Worm (Caenorhabditis elegans) whole organism, L1 larva: ENCODE measurements around the gene H38K22.9.

Source experiments
- dsc-1 ChIP-seq: sonication (generic microtip); optimal IDR thresholded peaks from 2 replicates; lab custom pipeline; 2016; ENCODE audit warnings: mild to moderate bottlenecking, missing genetic modification characterization, missing compliant biosample characterization
- efl-1 ChIP-seq, 4 experiments: fragments of 150-350 bp; optimal IDR thresholded peaks in 3 of 4; peaks in 1 of 4; 1 replicate in 1 of 4; 2 replicates in 3 of 4; lab custom pipeline; 2014; ENCODE audit warnings: missing biosample characterization in 2 of 4, missing genetic modification characterization in 2 of 4, missing genetic modification reagents in 2 of 4
- elt-2 ChIP-seq: sonication (generic microtip); optimal IDR thresholded peaks from 2 replicates; lab custom pipeline; 2016; ENCODE audit warnings: missing genetic modification characterization, mild to moderate bottlenecking, inconsistent platforms, missing compliant biosample characterization, missing genetic modification reagents
- fkh-10 ChIP-seq: sonication (generic microtip); optimal IDR thresholded peaks from 2 replicates; lab custom pipeline; 2017; ENCODE audit warnings: missing biosample characterization, missing genetic modification reagents, missing genetic modification characterization
- fos-1 ChIP-seq: fragments of 150-350 bp; optimal IDR thresholded peaks from 2 replicates; lab custom pipeline; 2014; ENCODE audit warnings: missing biosample characterization, missing genetic modification characterization
- lin-14 ChIP-seq: fragments of 200-800 bp; sonication (Bioruptor generic); optimal IDR thresholded peaks from 2 replicates; lab custom pipeline; 2018; ENCODE audit warnings: mild to moderate bottlenecking, missing genetic modification characterization, moderate library complexity, missing compliant biosample characterization
- lin-35 ChIP-seq, 2 experiments: fragments of 150-350 bp; optimal IDR thresholded peaks; 2 replicates each; lab custom pipeline; 2014; ENCODE audit warnings: missing biosample characterization in 2 of 2, missing genetic modification characterization in 2 of 2, missing genetic modification reagents in 2 of 2
- lsy-2 ChIP-seq, 2 experiments: fragments of 150-350 bp; optimal IDR thresholded peaks; 2 replicates each; lab custom pipeline; 2014; ENCODE audit warnings: missing biosample characterization in 2 of 2, missing genetic modification characterization in 2 of 2
- mdl-1 ChIP-seq, 2 experiments: fragments of 150-350 bp; optimal IDR thresholded peaks; 2 replicates each; lab custom pipeline; 2014 to 2017; ENCODE audit warnings: missing biosample characterization in 2 of 2, missing genetic modification characterization in 2 of 2, inconsistent platforms in 1 of 2
- mef-2 ChIP-seq: fragments of 150-350 bp; optimal IDR thresholded peaks from 2 replicates; lab custom pipeline; 2014; ENCODE audit warnings: missing biosample characterization, missing genetic modification characterization
- mep-1 ChIP-seq: fragments of 150-350 bp; optimal IDR thresholded peaks from 2 replicates; lab custom pipeline; 2014; ENCODE audit warnings: missing biosample characterization, missing genetic modification characterization
- nhr-19 ChIP-seq: fragments of 200-800 bp; sonication (Bioruptor generic); conservative IDR thresholded peaks from 2 replicates; pipeline ENCODE4 v1.3.6; 2022; ENCODE audit warnings: missing genetic modification characterization, missing compliant biosample characterization
- nhr-20 ChIP-seq: sonication (generic microtip); optimal IDR thresholded peaks from 2 replicates; lab custom pipeline; 2016; ENCODE audit warnings: mild to moderate bottlenecking, missing genetic modification characterization, missing compliant biosample characterization
- nhr-237 ChIP-seq: fragments of 150-350 bp; optimal IDR thresholded peaks from 2 replicates; lab custom pipeline; 2014; ENCODE audit warnings: missing biosample characterization, missing genetic modification characterization
- nhr-47 ChIP-seq: sonication (generic microtip); optimal IDR thresholded peaks from 2 replicates; lab custom pipeline; 2016; ENCODE audit warnings: mild to moderate bottlenecking, missing genetic modification characterization, moderate library complexity, missing compliant biosample characterization
- nhr-71 ChIP-seq: sonication (generic microtip); optimal IDR thresholded peaks from 2 replicates; lab custom pipeline; 2016; ENCODE audit warnings: mild to moderate bottlenecking, missing genetic modification characterization, moderate library complexity, missing compliant biosample characterization
- nhr-84 ChIP-seq: sonication (generic microtip); optimal IDR thresholded peaks from 2 replicates; lab custom pipeline; 2017; ENCODE audit warnings: missing biosample characterization, missing genetic modification characterization
- nhr-85 ChIP-seq: sonication (generic microtip); peaks from one replicate; lab custom pipeline; 2016; ENCODE audit warnings: missing genetic modification characterization, inconsistent platforms, missing compliant biosample characterization
- nhr-90 ChIP-seq: sonication (generic microtip); optimal IDR thresholded peaks from 2 replicates; lab custom pipeline; 2016; ENCODE audit warnings: mild to moderate bottlenecking, missing genetic modification characterization, missing compliant biosample characterization; ENCODE audit not compliant: poor library complexity
- pqm-1 ChIP-seq: sonication (generic microtip); optimal IDR thresholded peaks from 3 replicates; lab custom pipeline; 2017; ENCODE audit warnings: missing biosample characterization, missing genetic modification characterization
- rnt-1 ChIP-seq: sonication (generic microtip); optimal IDR thresholded peaks from 2 replicates; lab custom pipeline; 2016; ENCODE audit warnings: mild to moderate bottlenecking, missing genetic modification characterization, moderate library complexity, missing compliant biosample characterization
- snpc-4 ChIP-seq: fragments of 150-350 bp; optimal IDR thresholded peaks from 2 replicates; lab custom pipeline; 2014; ENCODE audit warnings: missing biosample characterization, missing genetic modification characterization
- snu-23 ChIP-seq: sonication (generic microtip); optimal IDR thresholded peaks from 2 replicates; lab custom pipeline; 2016; ENCODE audit warnings: missing genetic modification characterization, missing compliant biosample characterization
- swsn-7 ChIP-seq: sonication (generic microtip); optimal IDR thresholded peaks from 2 replicates; lab custom pipeline; 2016; ENCODE audit warnings: missing genetic modification characterization, missing compliant biosample characterization
- tlp-1 ChIP-seq: fragments of 150-350 bp; optimal IDR thresholded peaks from 2 replicates; lab custom pipeline; 2014; ENCODE audit warnings: missing biosample characterization, missing genetic modification characterization
- unc-130 ChIP-seq: fragments of 150-350 bp; optimal IDR thresholded peaks from 2 replicates; lab custom pipeline; 2017; ENCODE audit warnings: missing biosample characterization, missing genetic modification characterization, inconsistent platforms
- unc-62 ChIP-seq: fragments of 150-350 bp; optimal IDR thresholded peaks from 2 replicates; lab custom pipeline; 2014; ENCODE audit warnings: missing biosample characterization, missing genetic modification reagents, missing genetic modification characterization
- vab-15 ChIP-seq: sonication (generic microtip); optimal IDR thresholded peaks from 2 replicates; lab custom pipeline; 2017; ENCODE audit warnings: missing genotype, mild to moderate bottlenecking, missing genetic modification characterization, missing compliant biosample characterization
- xbp-1 ChIP-seq: sonication (generic microtip); optimal IDR thresholded peaks from 2 replicates; lab custom pipeline; 2016; ENCODE audit warnings: missing genetic modification characterization, missing compliant biosample characterization
- ztf-11 ChIP-seq, 2 experiments: sonication (generic microtip); optimal IDR thresholded peaks; 2 replicates each; lab custom pipeline; 2016 to 2017; ENCODE audit warnings: missing genetic modification characterization in 2 of 2, missing biosample characterization in 1 of 2, missing compliant biosample characterization in 1 of 2

The H38K22.9 gene

DNA sequence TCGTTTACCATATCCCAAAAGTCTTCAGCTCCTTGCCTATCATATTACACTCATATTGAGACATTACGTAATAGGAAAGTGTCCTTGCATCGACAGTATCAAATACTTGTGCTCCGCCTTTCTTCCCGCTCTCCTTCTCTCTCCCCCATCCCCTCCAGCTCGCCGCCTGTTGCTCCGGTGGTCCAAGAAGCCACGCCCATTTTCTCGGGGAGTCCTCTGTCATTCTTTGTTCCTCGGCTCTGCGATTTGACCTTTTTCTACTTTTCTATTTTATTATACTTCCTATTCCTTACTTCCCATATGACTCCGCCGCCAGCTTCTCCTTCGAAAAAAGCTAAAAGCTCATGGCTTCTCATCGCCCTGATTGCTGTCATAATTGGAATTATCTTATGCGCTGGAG, 32.4 kb downstream of the H38K22.9 start, which contains the start of gene mnp-1:
TSS of gene mnp-1 (plus strand) at position 211 of the 400 bp plus-strand sequence.
- TF ChIP-seq snpc-4 (tag; lab: Kevin White, UChicago) (no peak), efl-1 (optimal IDR thresholded peaks at IDR 0.05; lab: Kevin White, UChicago) (no peak), efl-1 (GFP tag; optimal IDR thresholded peaks at IDR 0.05 in 1 of 2; lab: Kevin White, UChicago) (peak in 1 of 2 experiments; percentile 55)

DNA sequence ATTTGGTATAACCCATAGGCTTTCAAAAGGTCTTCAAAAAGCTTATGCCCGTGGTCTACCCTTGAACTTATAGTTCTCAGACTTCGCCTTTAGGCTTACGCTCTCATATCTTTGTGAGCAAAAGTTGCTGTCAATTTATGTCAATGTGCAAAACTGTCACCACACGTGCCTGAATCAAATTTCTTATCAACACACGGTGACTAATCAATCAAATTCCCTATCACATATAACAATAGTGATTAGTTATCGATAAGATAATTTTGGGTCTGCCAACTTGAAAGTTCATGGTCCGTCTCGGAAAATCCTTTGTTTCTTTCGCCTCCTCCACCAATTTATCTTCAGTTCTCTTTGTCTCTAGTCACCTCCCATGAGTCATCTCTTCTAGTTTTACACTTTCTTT, 33.5 kb downstream of the H38K22.9 start:
- TF ChIP-seq pqm-1 (tag; lab: Kevin White, UChicago): no peak
- peak; percentile 27 for TF ChIP-seq elt-2 (tag; lab: Kevin White, UChicago)

- TF ChIP-seq nhr-84 (tag; lab: Kevin White, UChicago): no peak
- no peak for TF ChIP-seq efl-1 (optimal IDR thresholded peaks at IDR 0.05; lab: Kevin White, UChicago)
- no peak for TF ChIP-seq efl-1 (GFP tag; optimal IDR thresholded peaks at IDR 0.05 in 1 of 2; lab: Kevin White, UChicago)
- TF ChIP-seq fos-1 (tag; lab: Kevin White, UChicago): no peak
- peak; percentile 34 for TF ChIP-seq unc-130 (tag; lab: Kevin White, UChicago)
- TF ChIP-seq nhr-237: no peak
- TF ChIP-seq mdl-1 (tag; optimal IDR thresholded peaks at IDR 0.05; lab: Kevin White, UChicago): peak in 1 of 2 experiments; percentile 7
- TF ChIP-seq fkh-10 (GFP tag; lab: Kevin White, UChicago): no peak
- peak in 1 of 2 experiments; percentile 4 for TF ChIP-seq lsy-2 (tag; optimal IDR thresholded peaks at IDR 0.05; lab: Kevin White, UChicago)
- TF ChIP-seq mep-1: no peak
- peak; percentile 64 for TF ChIP-seq rnt-1 (tag; lab: Kevin White, UChicago)
- no peak for TF ChIP-seq tlp-1 (tag; lab: Kevin White, UChicago)
- peak; percentile 49 for TF ChIP-seq nhr-71 (tag; lab: Kevin White, UChicago)
These were observed 34.4 kb downstream of the H38K22.9 start for ce11 chrIII:4358345-4358744.

ce11 chrIII:4359208-4359607, 35.2 kb downstream of the H38K22.9 start:
- TF ChIP-seq lin-14 (GFP tag; lab: Kevin White, UChicago) (peak; percentile 19), rnt-1 (tag; lab: Kevin White, UChicago) (peak; percentile 40), mef-2 (tag; lab: Kevin White, UChicago) (no peak), efl-1 (optimal IDR thresholded peaks at IDR 0.05; lab: Kevin White, UChicago) (no peak), efl-1 (GFP tag; optimal IDR thresholded peaks at IDR 0.05 in 1 of 2; lab: Kevin White, UChicago) (peak in 1 of 2 experiments; percentile 44)

DNA sequence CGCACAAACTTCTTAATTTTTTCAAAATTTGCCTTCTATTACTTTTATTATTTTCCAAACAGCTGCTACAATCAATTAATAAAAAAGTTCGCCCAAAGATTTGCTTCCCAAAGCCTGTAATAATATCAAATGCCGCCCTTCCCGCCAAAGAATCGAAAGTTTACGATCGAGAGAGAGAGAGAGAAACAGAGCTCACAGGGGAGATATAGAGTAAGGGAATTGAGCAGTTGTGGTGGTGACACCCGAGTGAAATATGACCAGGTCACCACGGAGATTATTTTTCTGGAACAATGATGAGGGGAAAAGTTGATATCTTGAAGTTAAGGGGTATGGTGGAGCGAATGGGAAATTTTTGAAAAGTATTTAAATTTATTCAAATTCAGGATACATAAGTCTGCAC, 35.9 kb downstream of the H38K22.9 start:
- no peak for TF ChIP-seq dsc-1 (tag; lab: Kevin White, UChicago)
- TF ChIP-seq efl-1 (optimal IDR thresholded peaks at IDR 0.05; lab: Kevin White, UChicago): no peak
- TF ChIP-seq efl-1 (GFP tag; optimal IDR thresholded peaks at IDR 0.05 in 1 of 2; lab: Kevin White, UChicago): no peak
- TF ChIP-seq fos-1 (tag; lab: Kevin White, UChicago): no peak
- no peak for TF ChIP-seq xbp-1 (tag; lab: Kevin White, UChicago)
- TF ChIP-seq ztf-11 (tag; optimal IDR thresholded peaks at IDR 0.05; lab: Kevin White, UChicago): no peak
- no peak for TF ChIP-seq nhr-90 (tag; lab: Kevin White, UChicago)
- TF ChIP-seq, all 84 proteins: peak for 0

DNA sequence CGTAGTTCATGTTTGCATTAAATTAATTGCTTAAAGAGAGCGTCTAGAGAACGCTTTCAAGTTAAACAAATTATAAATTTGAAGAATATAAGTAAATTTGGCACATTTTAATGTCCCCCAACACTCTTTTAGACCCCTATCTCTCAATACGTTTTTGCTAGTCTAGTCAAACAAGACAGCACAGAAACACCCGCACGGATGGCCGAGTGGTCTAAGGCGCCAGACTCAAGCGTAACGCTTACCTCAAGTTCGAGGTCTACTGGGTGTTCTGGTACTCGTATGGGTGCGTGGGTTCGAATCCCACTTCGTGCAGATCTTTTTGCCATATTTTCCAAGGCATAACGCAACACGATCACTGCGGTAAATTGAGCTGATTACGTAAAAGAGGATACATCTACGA, 38.4 kb downstream of the H38K22.9 start:
- TF ChIP-seq vab-15 (no peak), nhr-20 (peak; percentile 20), nhr-85 (tag; lab: Kevin White, UChicago) (peak; percentile 71), unc-62 (no peak), nhr-47 (tag; lab: Kevin White, UChicago) (peak; percentile 36), mdl-1 (tag; optimal IDR thresholded peaks at IDR 0.05; lab: Kevin White, UChicago) (no peak), lin-35 (GFP tag; optimal IDR thresholded peaks at IDR 0.05; lab: Kevin White, UChicago) (peak in 1 of 2 experiments; percentile 55), efl-1 (optimal IDR thresholded peaks at IDR 0.05; lab: Kevin White, UChicago) (peak in 1 of 2 experiments; percentile 17), efl-1 (GFP tag; optimal IDR thresholded peaks at IDR 0.05 in 1 of 2; lab: Kevin White, UChicago) (peak in 1 of 2 experiments; percentile 55), swsn-7 (tag; lab: Kevin White, UChicago) (peak; percentile 10), snu-23 (GFP tag; lab: Kevin White, UChicago) (peak; percentile 49), nhr-71 (tag; lab: Kevin White, UChicago) (peak; percentile 32), nhr-19 (peak; percentile 28), rnt-1 (tag; lab: Kevin White, UChicago) (peak; percentile 48), xbp-1 (tag; lab: Kevin White, UChicago) (peak; percentile 3), nhr-90 (tag; lab: Kevin White, UChicago) (peak; percentile 47)
